Worm (Caenorhabditis elegans) whole organism, mixed stage, embryonic: Measurements from ENCODE around the gene col-41.

Source experiments
- ces-1 ChIP-seq: fragments of 150-350 bp; optimal IDR thresholded peaks from 2 replicates; lab custom pipeline; 2014; ENCODE audit warnings: missing biosample characterization, missing genetic modification reagents, missing genetic modification characterization
- elt-1 ChIP-seq: sonication (generic microtip); optimal IDR thresholded peaks from 2 replicates; lab custom pipeline; 2017; ENCODE audit warnings: missing genetic modification characterization, mild to moderate bottlenecking, missing compliant biosample characterization, antibody characterized with exemption, moderate library complexity, borderline replicate concordance; ENCODE audit not compliant: insufficient read depth
- elt-3 ChIP-seq: fragments of 150-350 bp; optimal IDR thresholded peaks from 2 replicates; lab custom pipeline; 2014; ENCODE audit warnings: missing biosample characterization, missing genetic modification characterization
- nhr-12 ChIP-seq: fragments of 150-350 bp; optimal IDR thresholded peaks from 2 replicates; lab custom pipeline; 2014; ENCODE audit warnings: missing biosample characterization, missing genetic modification characterization
- nhr-28 ChIP-seq: fragments of 150-350 bp; optimal IDR thresholded peaks from 2 replicates; lab custom pipeline; 2014; ENCODE audit warnings: missing biosample characterization, missing genetic modification characterization
- sem-2 ChIP-seq: fragments of 200-800 bp; sonication (Bioruptor generic); optimal IDR thresholded peaks from 2 replicates; lab custom pipeline; 2018; ENCODE audit warnings: mild to moderate bottlenecking, missing genetic modification characterization, missing compliant biosample characterization
- snpc-4 ChIP-seq: fragments of 150-350 bp; optimal IDR thresholded peaks from 2 replicates; lab custom pipeline; 2014; ENCODE audit warnings: missing biosample characterization, missing genetic modification characterization
- unc-62 ChIP-seq: fragments of 150-350 bp; optimal IDR thresholded peaks from 2 replicates; lab custom pipeline; 2014; ENCODE audit warnings: missing biosample characterization, missing genetic modification reagents, missing genetic modification characterization
- ztf-11 ChIP-seq: fragments of 150-350 bp; optimal IDR thresholded peaks from 2 replicates; lab custom pipeline; 2014; ENCODE audit warnings: missing biosample characterization, missing genetic modification characterization

ce11 chrX:15199052-15199451 lies 22.8 kb upstream of the col-41 start, which contains the start of gene snt-7:
- TF ChIP-seq nhr-12 (no peak), sem-2 (GFP tag; lab: Kevin White, UChicago) (no peak), snpc-4 (tag; lab: Kevin White, UChicago) (no peak), elt-1 (tag; lab: Kevin White, UChicago) (no peak), unc-62 (GFP tag; lab: Kevin White, UChicago) (no peak), nhr-28 (tag; lab: Kevin White, UChicago) (no peak), ztf-11 (no peak), elt-3 (tag; lab: Kevin White, UChicago) (no peak), ces-1 (GFP tag; lab: Kevin White, UChicago) (no peak)
